Worm (Caenorhabditis elegans): Measurements from ENCODE around the gene R12B2.7.

Gene R12B2.7

ce11 chrIII:5842920-5843319 lies 28.1 kb downstream of the R12B2.7 start (continued):
- TF ChIP-seq F49E8.2 (tag; optimal IDR thresholded peaks at IDR 0.05; ENCODE audit: borderline replicate concordance) (no peak), ceh-82 (tag; optimal IDR thresholded peaks at IDR 0.05) (no peak), hlh-30 (tag; optimal IDR thresholded peaks at IDR 0.05; ENCODE audit: insufficient read depth) (no peak), daf-8 (GFP tag; IDR thresholded peaks at IDR 0.05) (no peak), arid-1 (GFP tag; conservative IDR thresholded peaks at IDR 0.05) (no peak), skn-1 (tag; optimal IDR thresholded peaks at IDR 0.05) (no peak), zfp-3 (GFP tag; conservative IDR thresholded peaks at IDR 0.05) (no peak), pqm-1 (tag; optimal IDR thresholded peaks at IDR 0.05) (no peak), nhr-41 (GFP tag; IDR thresholded peaks at IDR 0.05) (no peak), daf-16 (GFP tag; optimal IDR thresholded peaks at IDR 0.05) (no peak), daf-16 (tag; optimal IDR thresholded peaks at IDR 0.05) (no peak), pha-4 (GFP tag; IDR thresholded peaks at IDR 0.05) (no peak), pha-4 (tag; optimal IDR thresholded peaks at IDR 0.05) (peak; percentile 16), rbr-2 (tag; optimal IDR thresholded peaks at IDR 0.05) (peak; percentile 20), mdt-29 (GFP tag; IDR thresholded peaks at IDR 0.05) (no peak), ZK546.5 (tag; optimal IDR thresholded peaks at IDR 0.05) (no peak), nhr-48 (tag; optimal IDR thresholded peaks at IDR 0.05) (no peak), dpl-1 (GFP tag; optimal IDR thresholded peaks at IDR 0.05) (no peak), hif-1 (tag; optimal IDR thresholded peaks at IDR 0.05) (no peak), dmd-8 (GFP tag; IDR thresholded peaks at IDR 0.05) (no peak), lin-39 (tag; optimal IDR thresholded peaks at IDR 0.05) (no peak), egl-27 (tag; optimal IDR thresholded peaks at IDR 0.05) (no peak), ztf-7 (tag; optimal IDR thresholded peaks at IDR 0.05) (no peak), dve-1 (tag; optimal IDR thresholded peaks at IDR 0.05; ENCODE audit: insufficient read depth) (peak; percentile 8), lin-38 (GFP tag; IDR thresholded peaks at IDR 0.05) (no peak), tra-1 (GFP tag; IDR thresholded peaks at IDR 0.05) (no peak), nhr-42 (GFP tag; IDR thresholded peaks at IDR 0.05) (no peak), F26F4.8 (GFP tag; conservative IDR thresholded peaks at IDR 0.05) (no peak), zag-1 (tag; optimal IDR thresholded peaks at IDR 0.05) (no peak), lir-3 (tag; optimal IDR thresholded peaks at IDR 0.05) (no peak), egl-43 (GFP tag; IDR thresholded peaks at IDR 0.05) (0 out of 2 replicates have a peak, but pooled peaks have one; percentile 29), ceh-28 (tag; optimal IDR thresholded peaks at IDR 0.05) (no peak), madf-5 (GFP tag; IDR thresholded peaks at IDR 0.05) (no peak)

- no peak for TF ChIP-seq duxl-1 (tag; optimal IDR thresholded peaks at IDR 0.05; ENCODE audit: poor library complexity)
- TF ChIP-seq ZK337.2 (GFP tag; IDR thresholded peaks at IDR 0.05): no peak
- TF ChIP-seq unc-62 (GFP tag; optimal IDR thresholded peaks at IDR 0.05 in 1 of 2): peak in 1 of 2 experiments; percentile 39
- TF ChIP-seq unc-62 (tag; optimal IDR thresholded peaks at IDR 0.05): no peak
- TF ChIP-seq hmg-1.1 (GFP tag; IDR thresholded peaks at IDR 0.05): 0 out of 2 replicates have a peak, but pooled peaks have one; percentile 21
- TF ChIP-seq aha-1 (tag): no peak
- TF ChIP-seq snpc-1.2 (GFP tag; IDR thresholded peaks at IDR 0.05): no peak
Measured at ce11 chrIII:5843662-5844061, 28.8 kb downstream of the R12B2.7 start.

ce11 chrIII:5845483-5845882 lies 30.6 kb downstream of the R12B2.7 start:
- TF ChIP-seq ces-1 (GFP tag; optimal IDR thresholded peaks at IDR 0.05): peak; percentile 39
- peak; percentile 5 for TF ChIP-seq nhr-11 (tag; optimal IDR thresholded peaks at IDR 0.05)
- TF ChIP-seq hif-1 (tag; optimal IDR thresholded peaks at IDR 0.05): peak in 1 of 2 experiments; percentile 45
- TF ChIP-seq hlh-30 (tag; optimal IDR thresholded peaks at IDR 0.05; ENCODE audit: insufficient read depth): peak; percentile 69
- TF ChIP-seq ctbp-1 (GFP tag; IDR thresholded peaks at IDR 0.05): peak; percentile 74
- TF ChIP-seq F37D6.2 (tag; optimal IDR thresholded peaks at IDR 0.05): peak; percentile 65
- TF ChIP-seq lin-29 (GFP tag; IDR thresholded peaks at IDR 0.05): no peak
- TF ChIP-seq ztf-11 (tag; optimal IDR thresholded peaks at IDR 0.05): no peak
- peak; percentile 22 to 70 for TF ChIP-seq lsy-2 (tag; optimal IDR thresholded peaks at IDR 0.05)
- peak; percentile 71; the same call in 1 of the 2 replicates for TF ChIP-seq ceh-20 (GFP tag; IDR thresholded peaks at IDR 0.05)
- TF ChIP-seq hmg-1.1 (GFP tag; IDR thresholded peaks at IDR 0.05): peak; percentile 76
- peak; percentile 30 for TF ChIP-seq mes-2 (tag; optimal IDR thresholded peaks at IDR 0.05; ENCODE audit: poor library complexity, severe bottlenecking)
- TF ChIP-seq ceh-82 (tag; optimal IDR thresholded peaks at IDR 0.05): no peak
- TF ChIP-seq zip-11 (GFP tag; IDR thresholded peaks at IDR 0.05): no peak
- peak; percentile 11 for TF ChIP-seq dve-1 (tag; optimal IDR thresholded peaks at IDR 0.05; ENCODE audit: insufficient read depth)
- peak in 1 of 2 experiments; percentile 91 for TF ChIP-seq unc-62 (GFP tag; optimal IDR thresholded peaks at IDR 0.05 in 1 of 2)
- no peak for TF ChIP-seq unc-62 (tag; optimal IDR thresholded peaks at IDR 0.05)
- TF ChIP-seq duxl-1 (tag; optimal IDR thresholded peaks at IDR 0.05; ENCODE audit: poor library complexity): no peak
- no peak for TF ChIP-seq F49E8.2 (tag; optimal IDR thresholded peaks at IDR 0.05; ENCODE audit: borderline replicate concordance)

Data from whole organism, L4 larva.